Fruit fly (Drosophila melanogaster): Measurements from ENCODE around the gene CG11537.

Gene CG11537

DNA sequence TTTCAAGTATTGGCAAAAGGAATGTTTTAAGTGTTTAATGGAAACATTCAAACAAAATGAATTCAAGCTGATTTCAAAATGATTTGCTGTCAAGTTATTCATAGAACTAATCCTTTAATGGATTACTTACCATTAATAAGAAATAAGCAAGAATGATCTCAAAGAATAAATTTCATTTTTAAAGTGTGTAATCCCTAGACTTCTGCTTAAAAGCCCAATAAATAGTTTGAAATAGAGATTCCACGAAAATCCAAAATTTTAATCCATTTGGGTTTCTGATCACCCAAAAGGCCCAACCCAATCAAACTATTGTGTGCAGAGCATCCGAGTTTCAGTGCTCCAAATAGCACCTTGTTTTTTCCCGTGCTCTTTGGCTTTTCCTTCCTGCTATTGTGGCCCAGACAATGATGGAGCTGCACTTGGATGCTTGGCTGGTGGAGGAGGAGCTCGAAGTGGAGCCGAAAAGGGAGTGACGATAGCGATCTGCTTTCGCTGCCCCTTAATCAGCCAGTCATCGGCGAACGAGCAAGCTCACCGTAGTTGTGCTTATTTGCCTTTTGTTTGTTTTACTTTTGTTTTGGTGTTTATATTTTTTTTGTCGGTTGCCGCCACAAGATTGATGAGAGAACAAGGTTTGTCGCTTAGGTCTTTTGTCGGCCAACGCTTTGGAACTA is 33.7 kb downstream of the CG11537 start:
- TF ChIP-seq CG3919 (GFP tag; optimal IDR thresholded peaks at IDR 0.05) (no peak), cyc (GFP tag; optimal IDR thresholded peaks at IDR 0.05) (no peak), Ets96B (tag; optimal IDR thresholded peaks at IDR 0.05) (no peak), topi (GFP tag; optimal IDR thresholded peaks at IDR 0.05) (no peak), lz (GFP tag; optimal IDR thresholded peaks at IDR 0.05) (peak; percentile 46), dsx (GFP tag; optimal IDR thresholded peaks at IDR 0.05; ENCODE audit: poor library complexity, severe bottlenecking) (no peak), CG3032 (tag; optimal IDR thresholded peaks at IDR 0.05) (peak; percentile 55), CG10669 (GFP tag; optimal IDR thresholded peaks at IDR 0.05) (no peak), CG6276 (GFP tag; optimal IDR thresholded peaks at IDR 0.05) (no peak), CG31627 (GFP tag; optimal IDR thresholded peaks at IDR 0.05) (peak; percentile 15), CG6854 (GFP tag; optimal IDR thresholded peaks at IDR 0.05) (no peak), fd59A (GFP tag; optimal IDR thresholded peaks at IDR 0.05) (peak; percentile 51), CG8319 (GFP tag; optimal IDR thresholded peaks at IDR 0.05) (peak; percentile 12), CG32006 (GFP tag; optimal IDR thresholded peaks at IDR 0.05) (no peak), CG34406 (GFP tag; optimal IDR thresholded peaks at IDR 0.05) (no peak), CG6792 (GFP tag; optimal IDR thresholded peaks at IDR 0.05) (peak; percentile 52), Eip78C (GFP tag) (peak; percentile 90), pdm3 (GFP tag; optimal IDR thresholded peaks at IDR 0.05) (no peak), Hr38 (GFP tag; optimal IDR thresholded peaks at IDR 0.05) (no peak), Lpt (GFP tag; optimal IDR thresholded peaks at IDR 0.05) (no peak), CG1621 (tag; optimal IDR thresholded peaks at IDR 0.05) (no peak), fd85E (GFP tag; optimal IDR thresholded peaks at IDR 0.05) (no peak), CG6163 (GFP tag; IDR thresholded peaks at IDR 0.05) (no peak; the same call in 2 of the 3 replicates), CG9139 (GFP tag; optimal IDR thresholded peaks at IDR 0.05) (no peak), CG4318 (GFP tag; optimal IDR thresholded peaks at IDR 0.05) (no peak), eg (GFP tag; IDR thresholded peaks at IDR 0.05) (no peak), CG8632 (GFP tag; optimal IDR thresholded peaks at IDR 0.05) (peak; percentile 14), salr (GFP tag; optimal IDR thresholded peaks at IDR 0.05) (no peak), Met (GFP tag; optimal IDR thresholded peaks at IDR 0.05) (no peak), Sox102F (GFP tag; optimal IDR thresholded peaks at IDR 0.05) (no peak), Sox15 (GFP tag; optimal IDR thresholded peaks at IDR 0.05) (peak; percentile 15), esn (GFP tag; optimal IDR thresholded peaks at IDR 0.05) (peak; percentile 62), CG15336 (GFP tag; IDR thresholded peaks at IDR 0.05) (no peak), Smox (GFP tag; optimal IDR thresholded peaks at IDR 0.05) (no peak), Sox14 (GFP tag; optimal IDR thresholded peaks at IDR 0.05) (no peak), vri (GFP tag; optimal IDR thresholded peaks at IDR 0.05) (no peak), Eip93F (GFP tag; optimal IDR thresholded peaks at IDR 0.05) (no peak), CG11294 (GFP tag; IDR thresholded peaks at IDR 0.05) (no peak), CG16779 (tag; optimal IDR thresholded peaks at IDR 0.05) (no peak), Hr39 (GFP tag; optimal IDR thresholded peaks at IDR 0.05) (no peak), dac (GFP tag; optimal IDR thresholded peaks at IDR 0.05) (no peak), ss (GFP tag; optimal IDR thresholded peaks at IDR 0.05) (peak in 1 of 2 experiments; percentile 26), achi (GFP tag; optimal IDR thresholded peaks at IDR 0.05) (no peak), spab (GFP tag; optimal IDR thresholded peaks at IDR 0.05) (peak; percentile 22), CG11902 (GFP tag; optimal IDR thresholded peaks at IDR 0.05) (no peak), CG6808 (GFP tag; optimal IDR thresholded peaks at IDR 0.05) (no peak), net (GFP tag; optimal IDR thresholded peaks at IDR 0.05) (no peak), Ets21C (GFP tag; optimal IDR thresholded peaks at IDR 0.05) (no peak), Blimp-1 (GFP tag; optimal IDR thresholded peaks at IDR 0.05) (peak; percentile 78), CG8119 (GFP tag; IDR thresholded peaks at IDR 0.05) (no peak), OdsH (GFP tag; optimal IDR thresholded peaks at IDR 0.05) (no peak)

Data from whole organism, prepupa.